Worm (Caenorhabditis elegans): Measurements from ENCODE around the gene pudl-1.
A peak's percentile ranks its signal among the peaks of the same experiment; 100 is the strongest.

Gene pudl-1

DNA sequence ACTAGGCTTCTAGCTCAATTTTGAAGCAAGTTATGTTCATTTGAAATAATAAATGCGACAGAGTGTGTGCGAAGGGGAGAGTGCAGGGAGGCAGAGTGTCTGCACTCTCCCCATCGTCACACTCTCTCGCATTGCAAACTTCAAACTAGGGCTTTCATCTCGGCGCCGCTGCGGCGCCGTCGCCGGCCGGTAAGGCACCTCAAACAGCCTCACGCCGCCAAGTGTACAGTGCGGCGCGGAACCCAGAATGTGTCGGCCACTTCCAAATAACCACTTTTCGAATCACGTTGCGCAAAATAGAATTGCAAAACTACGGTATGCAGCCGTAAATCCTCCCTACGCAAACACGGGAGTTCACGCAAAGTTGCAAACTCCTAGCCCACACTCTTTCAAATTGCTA is 16.6 kb downstream of the pudl-1 start:
- no peak for TF ChIP-seq nhr-77 (tag; optimal IDR thresholded peaks at IDR 0.05)
- TF ChIP-seq pax-3 (tag; optimal IDR thresholded peaks at IDR 0.05), result no peak
- no peak for TF ChIP-seq fkh-10 (GFP tag; optimal IDR thresholded peaks at IDR 0.05)
- TF ChIP-seq blmp-1 (tag; optimal IDR thresholded peaks at IDR 0.05), result no peak
- no peak for TF ChIP-seq sup-37 (GFP tag; optimal IDR thresholded peaks at IDR 0.05)
- no peak for TF ChIP-seq nhr-84 (tag; optimal IDR thresholded peaks at IDR 0.05)
- no peak for TF ChIP-seq hpl-2 (GFP tag; optimal IDR thresholded peaks at IDR 0.05)
- TF ChIP-seq lin-15B (tag; optimal IDR thresholded peaks at IDR 0.05), result no peak
- no peak for TF ChIP-seq tlp-1 (tag; optimal IDR thresholded peaks at IDR 0.05)
- TF ChIP-seq efl-3 (GFP tag; optimal IDR thresholded peaks at IDR 0.05), result no peak
- no peak for TF ChIP-seq xbp-1 (tag; optimal IDR thresholded peaks at IDR 0.05)
- no peak for TF ChIP-seq lin-14 (GFP tag; optimal IDR thresholded peaks at IDR 0.05)
- no peak for TF ChIP-seq ets-5 (GFP tag; IDR thresholded peaks at IDR 0.05)
- no peak for TF ChIP-seq grh-1 (GFP tag; IDR thresholded peaks at IDR 0.05)
- TF ChIP-seq mep-1 (tag; optimal IDR thresholded peaks at IDR 0.05), result no peak
- TF ChIP-seq nhr-28 (tag; optimal IDR thresholded peaks at IDR 0.05), result no peak
- no peak for TF ChIP-seq mab-9 (GFP tag; IDR thresholded peaks at IDR 0.05)
- TF ChIP-seq nhr-12 (tag; optimal IDR thresholded peaks at IDR 0.05), result no peak

DNA sequence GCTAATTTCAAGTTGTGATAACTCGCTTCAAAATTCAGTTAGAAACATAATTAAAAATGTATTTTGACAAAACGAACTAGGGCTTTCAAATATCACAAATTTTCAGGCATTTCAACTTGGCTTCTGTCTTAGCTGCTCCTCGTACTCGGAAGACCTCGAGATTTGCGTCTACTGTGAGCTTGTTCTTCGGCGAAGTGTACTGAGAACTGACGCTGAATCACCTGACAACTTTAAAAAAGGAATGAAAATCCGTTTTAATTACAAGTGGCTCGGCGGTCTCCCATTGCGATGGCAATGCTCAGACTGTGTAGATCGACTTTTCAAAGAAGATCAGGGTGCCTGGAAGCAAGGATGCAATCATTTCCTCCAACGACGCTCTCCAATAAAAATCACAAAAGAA is 17.9 kb downstream of the pudl-1 start, which contains the start of gene clec-85:
clec-85 (plus strand) TSS at position 301 of the 400 bp plus-strand sequence.
- TF ChIP-seq nhr-76 (tag; optimal IDR thresholded peaks at IDR 0.05), result no peak
- no peak for TF ChIP-seq lin-15B (tag; optimal IDR thresholded peaks at IDR 0.05)
- TF ChIP-seq sup-37 (GFP tag; optimal IDR thresholded peaks at IDR 0.05), result no peak

ce11 chrIV:2851625-2852024 is 18.9 kb downstream of the pudl-1 start:
- no peak for TF ChIP-seq lin-15B (tag; optimal IDR thresholded peaks at IDR 0.05)

ce11 chrIV:2853164-2853563 is 20.5 kb downstream of the pudl-1 start, which contains the start of gene Y54G2A.49:
Gene Y54G2A.49 (minus strand): TSS chrIV:2853264.
- no peak for TF ChIP-seq efl-3 (GFP tag; optimal IDR thresholded peaks at IDR 0.05)
- no peak for TF ChIP-seq dpl-1 (GFP tag; optimal IDR thresholded peaks at IDR 0.05)

DNA sequence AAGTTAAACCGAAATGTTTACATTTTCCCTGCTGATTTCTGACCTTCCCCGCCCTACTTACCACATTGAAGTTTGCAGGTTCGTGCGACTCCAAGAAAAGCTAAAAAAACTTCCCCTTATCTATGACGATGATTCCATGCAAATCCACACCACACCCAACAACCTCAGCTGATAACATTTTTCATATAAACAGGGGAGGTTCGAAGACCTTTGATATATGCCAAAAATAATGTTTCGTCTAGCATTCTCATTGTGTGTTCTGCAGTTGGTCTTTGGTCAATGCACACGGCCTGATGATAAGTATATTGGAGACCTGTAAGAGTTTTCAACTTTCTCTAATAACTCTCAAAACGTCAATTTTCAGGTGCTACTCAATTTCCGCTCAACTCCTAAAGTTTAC is 21.5 kb downstream of the pudl-1 start:
- no peak for TF ChIP-seq efl-1 (optimal IDR thresholded peaks at IDR 0.05)
- TF ChIP-seq efl-1 (GFP tag; optimal IDR thresholded peaks at IDR 0.05 in 1 of 2), result peak in 1 of 2 experiments; percentile 62
- peak; percentile 47 for TF ChIP-seq elt-2 (tag; optimal IDR thresholded peaks at IDR 0.05)
- no peak for TF ChIP-seq egl-13 (tag; optimal IDR thresholded peaks at IDR 0.05)
- TF ChIP-seq aha-1 (tag; optimal IDR thresholded peaks at IDR 0.05), result no peak
- TF ChIP-seq C16A3.4 (tag; optimal IDR thresholded peaks at IDR 0.05), result no peak
- TF ChIP-seq snpc-4 (tag; optimal IDR thresholded peaks at IDR 0.05), result no peak
- TF ChIP-seq nhr-237 (tag; optimal IDR thresholded peaks at IDR 0.05), result no peak

ce11 chrIV:2855056-2855752 is 22.5 kb downstream of the pudl-1 start:
- TF ChIP-seq elt-2 (tag; optimal IDR thresholded peaks at IDR 0.05) (peak; percentile 78), lin-35 (GFP tag; optimal IDR thresholded peaks at IDR 0.05) (peak in 1 of 2 experiments; percentile 18), ztf-11 (tag; optimal IDR thresholded peaks at IDR 0.05) (no peak)

- peak; percentile 35 for TF ChIP-seq unc-86 (tag; optimal IDR thresholded peaks at IDR 0.05)
- TF ChIP-seq lin-39 (tag; optimal IDR thresholded peaks at IDR 0.05), result no peak
- peak; percentile 37 for TF ChIP-seq lin-14 (GFP tag; optimal IDR thresholded peaks at IDR 0.05)
- no peak for TF ChIP-seq lin-13 (GFP tag; optimal IDR thresholded peaks at IDR 0.05)
- no peak for TF ChIP-seq unc-130 (tag; optimal IDR thresholded peaks at IDR 0.05)
- no peak for TF ChIP-seq alr-1 (tag; optimal IDR thresholded peaks at IDR 0.05; ENCODE audit: borderline replicate concordance)
- TF ChIP-seq sptf-1 (tag; optimal IDR thresholded peaks at IDR 0.05), result no peak
- no peak for TF ChIP-seq nhr-19 (GFP tag; conservative IDR thresholded peaks at IDR 0.05)
- no peak for TF ChIP-seq vab-15 (tag; optimal IDR thresholded peaks at IDR 0.05)
- TF ChIP-seq lir-3 (tag; optimal IDR thresholded peaks at IDR 0.05; ENCODE audit: poor library complexity), result no peak
- TF ChIP-seq unc-62 (GFP tag; optimal IDR thresholded peaks at IDR 0.05), result no peak
- TF ChIP-seq nhr-47 (tag; optimal IDR thresholded peaks at IDR 0.05), result no peak
- TF ChIP-seq elt-3 (tag; optimal IDR thresholded peaks at IDR 0.05), result no peak
- TF ChIP-seq zag-1 (tag; optimal IDR thresholded peaks at IDR 0.05), result no peak
Measured at ce11 chrIV:2858734-2859133, 26.0 kb downstream of the pudl-1 start.

Data from whole organism, L1 larva.